Worm (Caenorhabditis elegans) whole organism, L4 larva: ENCODE measurements around the gene W02B12.1.

ENCODE experiments used
- D1046.2 ChIP-seq: fragments of 200-800 bp; sonication (Bioruptor generic); IDR thresholded peaks from 2 replicates; pipeline ENCODE4 v1.3.6; 2022; ENCODE audit warnings: missing genetic modification characterization, missing compliant biosample characterization
- F44E2.7 ChIP-seq: fragments of 200-800 bp; sonication (Bioruptor generic); IDR thresholded peaks from 2 replicates; pipeline ENCODE4 v2.1.2; 2022; ENCODE audit warnings: missing genetic modification characterization, missing compliant biosample characterization
- T20F7.1 ChIP-seq: fragments of 200-800 bp; sonication (Bioruptor generic); optimal IDR thresholded peaks from 2 replicates; lab custom pipeline; 2018; ENCODE audit warnings: mild to moderate bottlenecking, missing genetic modification characterization, missing compliant biosample characterization
- T26A8.4 ChIP-seq: fragments of 200-800 bp; sonication (Bioruptor generic); IDR thresholded peaks from 2 replicates; pipeline ENCODE4 v1.3.6; 2022; ENCODE audit warnings: missing genetic modification characterization, missing compliant biosample characterization
- Y48G9A.11 ChIP-seq: fragments of 200-800 bp; sonication (Bioruptor generic); IDR thresholded peaks from 2 replicates; pipeline ENCODE4 v1.3.6; 2022; ENCODE audit warnings: missing genetic modification reagents, missing genetic modification characterization, missing compliant biosample characterization
- ZK337.2 ChIP-seq: fragments of 200-800 bp; sonication (Bioruptor generic); IDR thresholded peaks from 2 replicates; pipeline ENCODE4 v1.3.6; 2022; ENCODE audit warnings: missing genetic modification reagents, missing genetic modification characterization, missing compliant biosample characterization
- aha-1 ChIP-seq: fragments of 150-350 bp; peaks from one replicate; lab custom pipeline; 2014; ENCODE audit warnings: missing biosample characterization, missing genetic modification characterization
- ceh-44 ChIP-seq: fragments of 200-800 bp; sonication (Bioruptor generic); IDR thresholded peaks from 2 replicates; pipeline ENCODE4 v1.3.6; 2022; ENCODE audit warnings: missing genetic modification reagents, missing genetic modification characterization, missing compliant biosample characterization
- ceh-82 ChIP-seq: sonication (generic microtip); optimal IDR thresholded peaks from 2 replicates; lab custom pipeline; 2017; ENCODE audit warnings: missing biosample characterization, missing genetic modification characterization
- ctbp-1 ChIP-seq: fragments of 200-800 bp; sonication (Bioruptor generic); IDR thresholded peaks from 2 replicates; pipeline ENCODE4 v1.3.6; 2022; ENCODE audit warnings: missing genetic modification reagents, missing genetic modification characterization, missing compliant biosample characterization
- daf-16 ChIP-seq, 3 experiments: sonication (generic microtip); optimal IDR thresholded peaks; 2 replicates each; lab custom pipeline; 2016 to 2017; ENCODE audit warnings: missing genetic modification characterization in 3 of 3, missing genetic modification reagents in 3 of 3, mild to moderate bottlenecking in 2 of 3, missing compliant biosample characterization in 2 of 3, missing biosample characterization in 1 of 3, moderate library complexity in 1 of 3
- daf-19 ChIP-seq: fragments of 200-800 bp; sonication (Bioruptor generic); conservative IDR thresholded peaks from 2 replicates; pipeline ENCODE4 v1.3.6; 2022; ENCODE audit warnings: missing genetic modification characterization, missing compliant biosample characterization
- daf-8 ChIP-seq: fragments of 200-800 bp; sonication (Bioruptor generic); IDR thresholded peaks from 2 replicates; pipeline ENCODE4 v1.3.6; 2022; ENCODE audit warnings: missing genetic modification characterization, missing compliant biosample characterization
- dmd-9 ChIP-seq: fragments of 200-800 bp; sonication (Bioruptor generic); IDR thresholded peaks from 2 replicates; pipeline ENCODE4 v1.3.6; 2022; ENCODE audit warnings: missing genetic modification reagents, missing genetic modification characterization, missing compliant biosample characterization
- dpl-1 ChIP-seq: fragments of 150-350 bp; optimal IDR thresholded peaks from 2 replicates; lab custom pipeline; 2014; ENCODE audit warnings: missing biosample characterization, missing genetic modification reagents, missing genetic modification characterization
- duxl-1 ChIP-seq: sonication (generic microtip); optimal IDR thresholded peaks from 2 replicates; lab custom pipeline; 2016; ENCODE audit warnings: mild to moderate bottlenecking, missing genetic modification characterization, moderate library complexity, missing compliant biosample characterization; ENCODE audit not compliant: poor library complexity
- egl-43 ChIP-seq: fragments of 200-800 bp; sonication (Bioruptor generic); IDR thresholded peaks from 2 replicates; pipeline ENCODE4 v1.3.6; 2022; ENCODE audit warnings: missing genetic modification reagents, missing genetic modification characterization, missing compliant biosample characterization
- fos-1 ChIP-seq: fragments of 150-350 bp; optimal IDR thresholded peaks from 2 replicates; lab custom pipeline; 2014; ENCODE audit warnings: missing biosample characterization, missing genetic modification characterization
- hif-1 ChIP-seq, 2 experiments: sonication (generic microtip); optimal IDR thresholded peaks; 2 replicates each; lab custom pipeline; 2016 to 2017; ENCODE audit warnings: missing compliant biosample characterization in 2 of 2, missing genetic modification characterization in 2 of 2, missing genetic modification reagents in 2 of 2, missing genotype in 2 of 2, mild to moderate bottlenecking in 1 of 2
- hlh-30 ChIP-seq: sonication (generic microtip); optimal IDR thresholded peaks from 2 replicates; lab custom pipeline; 2017; ENCODE audit warnings: antibody characterized with exemption, mild to moderate bottlenecking, missing genetic modification characterization, missing compliant biosample characterization; ENCODE audit not compliant: insufficient read depth
- jun-1 ChIP-seq: fragments of 150-350 bp; optimal IDR thresholded peaks from 2 replicates; lab custom pipeline; 2014; ENCODE audit warnings: missing biosample characterization, missing genetic modification reagents, missing genetic modification characterization
- lim-7 ChIP-seq: fragments of 200-800 bp; sonication (Bioruptor generic); IDR thresholded peaks from 2 replicates; pipeline ENCODE4 v1.3.6; 2022; ENCODE audit warnings: missing genetic modification characterization, missing compliant biosample characterization
- lin-1 ChIP-seq: fragments of 200-800 bp; sonication (Bioruptor generic); IDR thresholded peaks from 2 replicates; pipeline ENCODE4 v1.3.6; 2022; ENCODE audit warnings: missing genetic modification reagents, missing genetic modification characterization, missing compliant biosample characterization
- lin-13 ChIP-seq: fragments of 150-350 bp; optimal IDR thresholded peaks from 2 replicates; lab custom pipeline; 2014; ENCODE audit warnings: missing biosample characterization, missing genetic modification reagents, missing genetic modification characterization
- lsy-2 ChIP-seq, 2 experiments: fragments of 150-350 bp in 1 of 2; sonication (generic microtip) in 1 of 2; optimal IDR thresholded peaks; 2 replicates each; lab custom pipeline; 2014 to 2017; ENCODE audit warnings: missing biosample characterization in 2 of 2, missing genetic modification characterization in 2 of 2
- madf-5 ChIP-seq, 2 experiments: fragments of 200-800 bp; sonication (Bioruptor generic); IDR thresholded peaks; 2 replicates each; pipeline ENCODE4 v1.3.6; 2022; ENCODE audit warnings: missing compliant biosample characterization in 2 of 2, missing genetic modification characterization in 2 of 2
- mdt-29 ChIP-seq: fragments of 200-800 bp; sonication (Bioruptor generic); IDR thresholded peaks from 2 replicates; pipeline ENCODE4 v1.3.6; 2022; ENCODE audit warnings: missing genetic modification reagents, missing genetic modification characterization, missing compliant biosample characterization
- mep-1 ChIP-seq: fragments of 150-350 bp; sonication (generic microtip); optimal IDR thresholded peaks from 3 replicates; lab custom pipeline; 2014; ENCODE audit warnings: missing biosample characterization, missing genetic modification characterization
- mxl-2 ChIP-seq: fragments of 200-800 bp; sonication (Bioruptor generic); conservative IDR thresholded peaks from 2 replicates; pipeline ENCODE4 v1.3.6; 2022; ENCODE audit warnings: missing genetic modification reagents, missing genetic modification characterization, missing compliant biosample characterization
- nhr-102 ChIP-seq: sonication (generic microtip); optimal IDR thresholded peaks from 2 replicates; lab custom pipeline; 2016; ENCODE audit warnings: mild to moderate bottlenecking, missing genetic modification characterization, moderate library complexity, missing compliant biosample characterization
- nhr-41 ChIP-seq: fragments of 200-800 bp; sonication (Bioruptor generic); IDR thresholded peaks from 2 replicates; pipeline ENCODE4 v1.3.6; 2022; ENCODE audit warnings: missing genetic modification reagents, missing genetic modification characterization, missing compliant biosample characterization
- nhr-42 ChIP-seq: fragments of 200-800 bp; sonication (Bioruptor generic); IDR thresholded peaks from 2 replicates; pipeline ENCODE4 v1.3.6; 2022; ENCODE audit warnings: missing genetic modification characterization, missing compliant biosample characterization
- nhr-6 ChIP-seq: fragments of 150-350 bp; optimal IDR thresholded peaks from 2 replicates; lab custom pipeline; 2014; ENCODE audit warnings: missing biosample characterization, missing genetic modification characterization
- nhr-76 ChIP-seq: fragments of 150-350 bp; optimal IDR thresholded peaks from 2 replicates; lab custom pipeline; 2014; ENCODE audit warnings: missing biosample characterization, missing genetic modification characterization
- nhr-77 ChIP-seq: fragments of 150-350 bp; optimal IDR thresholded peaks from 2 replicates; lab custom pipeline; 2014; ENCODE audit warnings: missing biosample characterization, missing genetic modification characterization
- set-16 ChIP-seq: fragments of 200-800 bp; sonication (Bioruptor generic); IDR thresholded peaks from 2 replicates; pipeline ENCODE4 v1.3.6; 2022; ENCODE audit warnings: missing genetic modification reagents, missing genetic modification characterization, missing compliant biosample characterization
- spr-3 ChIP-seq: fragments of 200-800 bp; sonication (Bioruptor generic); optimal IDR thresholded peaks from 2 replicates; lab custom pipeline; 2018; ENCODE audit warnings: mild to moderate bottlenecking, missing genetic modification characterization, missing compliant biosample characterization
- unc-130 ChIP-seq: sonication (generic microtip); optimal IDR thresholded peaks from 2 replicates; lab custom pipeline; 2016; ENCODE audit warnings: missing genetic modification reagents, missing genetic modification characterization, missing compliant biosample characterization
- unc-62 ChIP-seq, 3 experiments: fragments of 150-350 bp in 1 of 3; sonication (generic microtip); optimal IDR thresholded peaks in 2 of 3; peaks in 1 of 3; 1 replicate in 1 of 3; 2 replicates in 2 of 3; lab custom pipeline; 2014 to 2017; ENCODE audit warnings: missing biosample characterization in 3 of 3, missing genetic modification characterization in 3 of 3, missing genetic modification reagents in 3 of 3, missing genotype in 1 of 3
- vab-7 ChIP-seq: fragments of 200-800 bp; sonication (Bioruptor generic); IDR thresholded peaks from 2 replicates; pipeline ENCODE4 v1.3.6; 2022; ENCODE audit warnings: missing genetic modification reagents, missing genetic modification characterization, missing compliant biosample characterization
- zfp-2 ChIP-seq: sonication (generic microtip); optimal IDR thresholded peaks from 2 replicates; lab custom pipeline; 2016; ENCODE audit warnings: mild to moderate bottlenecking, missing genetic modification characterization, missing compliant biosample characterization
- zfp-3 ChIP-seq: fragments of 200-800 bp; sonication (Bioruptor generic); conservative IDR thresholded peaks from 2 replicates; pipeline ENCODE4 v1.3.6; 2022; ENCODE audit warnings: missing genetic modification reagents, missing genetic modification characterization, missing compliant biosample characterization
- zip-11 ChIP-seq: fragments of 200-800 bp; sonication (Bioruptor generic); IDR thresholded peaks from 2 replicates; pipeline ENCODE4 v1.3.6; 2022; ENCODE audit warnings: missing genetic modification characterization, missing compliant biosample characterization

Gene W02B12.1

ce11 chrII:11451738-11452137, 2.9 kb downstream of the W02B12.1 start:
- TF ChIP-seq jun-1 (no peak), set-16 (GFP tag; lab: Robert Waterston, UW) (peak; percentile 74), D1046.2 (GFP tag; lab: Robert Waterston, UW) (no peak), egl-43 (GFP tag; lab: Robert Waterston, UW) (0 out of 2 replicates have a peak, but pooled peaks have one; percentile 43), ZK337.2 (GFP tag; lab: Robert Waterston, UW) (no peak), nhr-41 (GFP tag; lab: Robert Waterston, UW) (no peak), T26A8.4 (GFP tag; lab: Robert Waterston, UW) (no peak)

- TF ChIP-seq Y48G9A.11: no peak
- TF ChIP-seq unc-62 (GFP tag; optimal IDR thresholded peaks at IDR 0.05 in 1 of 2; lab: Kevin White, UChicago): peak in 1 of 2 experiments; percentile 28
- no peak for TF ChIP-seq unc-62 (tag; optimal IDR thresholded peaks at IDR 0.05; lab: Kevin White, UChicago)
- TF ChIP-seq jun-1: no peak
- peak; percentile 93 for TF ChIP-seq aha-1 (tag; lab: Kevin White, UChicago)
- 0 out of 2 replicates have a peak, but pooled peaks have one; percentile 5 for TF ChIP-seq egl-43 (GFP tag; lab: Robert Waterston, UW)
Measured at ce11 chrII:11452498-11453005, 3.7 kb downstream of the W02B12.1 start, which contains the start of gene rsp-2. Gene rsp-2, minus strand, starts transcription at chrII:11452955.

ce11 chrII:11453025-11453424, 4.2 kb downstream of the W02B12.1 start, which contains the start of gene rsp-1:
Gene rsp-1, plus strand, starts transcription at chrII:11453362.
- TF ChIP-seq zfp-3 (GFP tag; lab: Robert Waterston, UW) (peak; percentile 79; the same call in 1 of the 2 replicates), aha-1 (tag; lab: Kevin White, UChicago) (peak; percentile 96), vab-7 (GFP tag; lab: Robert Waterston, UW) (peak; percentile 46; the same call in 1 of the 2 replicates), nhr-76 (no peak), hif-1 (tag; optimal IDR thresholded peaks at IDR 0.05; lab: Kevin White, UChicago) (peak; percentile 3 to 79), nhr-42 (peak; percentile 89), nhr-41 (GFP tag; lab: Robert Waterston, UW) (no peak), T26A8.4 (GFP tag; lab: Robert Waterston, UW) (peak; percentile 84), nhr-77 (peak; percentile 92), lin-13 (GFP tag; lab: Kevin White, UChicago) (peak; percentile 93), zip-11 (GFP tag; lab: Robert Waterston, UW) (no peak), dpl-1 (GFP tag; lab: Kevin White, UChicago) (peak; percentile 86), mxl-2 (GFP tag; lab: Robert Waterston, UW) (no peak), unc-130 (GFP tag; lab: Kevin White, UChicago) (peak; percentile 44), jun-1 (peak; percentile 72), ctbp-1 (GFP tag; lab: Robert Waterston, UW) (peak; percentile 61; the same call in 1 of the 2 replicates), mep-1 (tag; lab: Kevin White, UChicago) (peak; percentile 95), daf-19 (GFP tag; lab: Robert Waterston, UW) (peak; percentile 81), nhr-6 (tag; lab: Kevin White, UChicago) (peak; percentile 93), duxl-1 (peak; percentile 85), set-16 (GFP tag; lab: Robert Waterston, UW) (0 out of 2 replicates have a peak, but pooled peaks have one; percentile 7), dmd-9 (GFP tag; lab: Robert Waterston, UW) (peak; percentile 83), Y48G9A.11 (no peak), unc-62 (GFP tag; optimal IDR thresholded peaks at IDR 0.05 in 1 of 2; lab: Kevin White, UChicago) (peak in 1 of 2 experiments; percentile 99), unc-62 (tag; optimal IDR thresholded peaks at IDR 0.05; lab: Kevin White, UChicago) (no peak), fos-1 (tag; lab: Kevin White, UChicago) (no peak), mdt-29 (0 out of 2 replicates have a peak, but pooled peaks have one; percentile 11), spr-3 (GFP tag; lab: Kevin White, UChicago) (peak; percentile 49), T20F7.1 (GFP tag; lab: Kevin White, UChicago) (peak; percentile 90), lim-7 (GFP tag; lab: Robert Waterston, UW) (no peak), zfp-2 (tag; lab: Kevin White, UChicago) (peak; percentile 54), hlh-30 (tag; lab: Kevin White, UChicago) (peak; percentile 85), F44E2.7 (0 out of 2 replicates have a peak, but pooled peaks have one; percentile 49), nhr-102 (peak; percentile 87), ceh-44 (GFP tag; lab: Robert Waterston, UW) (peak; percentile 62; the same call in 1 of the 2 replicates), daf-16 (GFP tag; optimal IDR thresholded peaks at IDR 0.05; lab: Kevin White, UChicago) (peak; percentile 15 to 28), daf-16 (tag; optimal IDR thresholded peaks at IDR 0.05; lab: Kevin White, UChicago) (peak; percentile 65), daf-8 (GFP tag; lab: Robert Waterston, UW) (no peak), madf-5 (GFP tag; IDR thresholded peaks at IDR 0.05; lab: Robert Waterston, UW) (no peak), ceh-82 (no peak), lsy-2 (tag; optimal IDR thresholded peaks at IDR 0.05; lab: Kevin White, UChicago) (peak; percentile 74 to 94), lin-1 (GFP tag; lab: Robert Waterston, UW) (peak; percentile 80)
